Worm (Caenorhabditis elegans): ENCODE results near the gene arrd-2.

Gene arrd-2

ce11 chrII:9440060-9440459, 32.5 kb downstream of the arrd-2 start, which contains the start of gene chil-17:
chil-17 (minus strand) TSS chrII:9440160.
- TF ChIP-seq snpc-4 (tag; optimal IDR thresholded peaks at IDR 0.05) (no peak), skn-1 (tag; optimal IDR thresholded peaks at IDR 0.05) (no peak), nhr-10 (tag; optimal IDR thresholded peaks at IDR 0.05) (no peak), F13H6.1 (tag; optimal IDR thresholded peaks at IDR 0.05) (no peak), nhr-25 (tag; optimal IDR thresholded peaks at IDR 0.05) (no peak), unc-62 (GFP tag; optimal IDR thresholded peaks at IDR 0.05) (no peak), Y55F3AM.14 (GFP tag; optimal IDR thresholded peaks at IDR 0.05) (no peak), unc-55 (GFP tag; optimal IDR thresholded peaks at IDR 0.05) (no peak), ztf-4 (tag; optimal IDR thresholded peaks at IDR 0.05) (no peak), sma-3 (GFP tag; optimal IDR thresholded peaks at IDR 0.05) (no peak), crh-2 (tag; optimal IDR thresholded peaks at IDR 0.05) (no peak), nhr-21 (tag; optimal IDR thresholded peaks at IDR 0.05) (no peak), mab-5 (tag; optimal IDR thresholded peaks at IDR 0.05) (no peak), lin-13 (GFP tag; optimal IDR thresholded peaks at IDR 0.05) (no peak), nhr-6 (tag; optimal IDR thresholded peaks at IDR 0.05) (no peak), ztf-11 (tag; optimal IDR thresholded peaks at IDR 0.05) (no peak), sem-4 (tag; optimal IDR thresholded peaks at IDR 0.05) (no peak), nhr-11 (tag; optimal IDR thresholded peaks at IDR 0.05) (no peak), nhr-77 (tag; optimal IDR thresholded peaks at IDR 0.05) (no peak), fos-1 (tag; optimal IDR thresholded peaks at IDR 0.05) (no peak)

- TF ChIP-seq Y55F3AM.14 (GFP tag; optimal IDR thresholded peaks at IDR 0.05): no peak
- no peak for TF ChIP-seq ceh-82 (tag; optimal IDR thresholded peaks at IDR 0.05)
- TF ChIP-seq nhr-23 (tag; optimal IDR thresholded peaks at IDR 0.05): no peak
- no peak for TF ChIP-seq lsy-2 (tag; optimal IDR thresholded peaks at IDR 0.05)
- TF ChIP-seq crh-2 (tag; optimal IDR thresholded peaks at IDR 0.05): no peak
- no peak for TF ChIP-seq egl-27 (tag; optimal IDR thresholded peaks at IDR 0.05)
- no peak for TF ChIP-seq mab-5 (tag; optimal IDR thresholded peaks at IDR 0.05)
- no peak for TF ChIP-seq alr-1 (tag; optimal IDR thresholded peaks at IDR 0.05)
- TF ChIP-seq unc-39 (tag; optimal IDR thresholded peaks at IDR 0.05): no peak
- no peak for TF ChIP-seq gmeb-1 (tag; optimal IDR thresholded peaks at IDR 0.05)
- TF ChIP-seq mdl-1 (tag; optimal IDR thresholded peaks at IDR 0.05): no peak
- no peak for TF ChIP-seq zag-1 (tag; optimal IDR thresholded peaks at IDR 0.05)
- no peak for TF ChIP-seq snpc-4 (tag; optimal IDR thresholded peaks at IDR 0.05)
- no peak for TF ChIP-seq skn-1 (tag; optimal IDR thresholded peaks at IDR 0.05)
- TF ChIP-seq peb-1 (tag; optimal IDR thresholded peaks at IDR 0.05): no peak
- no peak for TF ChIP-seq unc-55 (GFP tag; optimal IDR thresholded peaks at IDR 0.05)
- TF ChIP-seq C34F6.9 (tag; optimal IDR thresholded peaks at IDR 0.05): no peak
- TF ChIP-seq sem-4 (tag; optimal IDR thresholded peaks at IDR 0.05): no peak
- TF ChIP-seq dmd-4 (tag; optimal IDR thresholded peaks at IDR 0.05): no peak
Observed at ce11 chrII:9441838-9442237, 34.3 kb downstream of the arrd-2 start, which contains the start of gene chil-16. chil-16 (minus strand) TSS chrII:9441938.

DNA sequence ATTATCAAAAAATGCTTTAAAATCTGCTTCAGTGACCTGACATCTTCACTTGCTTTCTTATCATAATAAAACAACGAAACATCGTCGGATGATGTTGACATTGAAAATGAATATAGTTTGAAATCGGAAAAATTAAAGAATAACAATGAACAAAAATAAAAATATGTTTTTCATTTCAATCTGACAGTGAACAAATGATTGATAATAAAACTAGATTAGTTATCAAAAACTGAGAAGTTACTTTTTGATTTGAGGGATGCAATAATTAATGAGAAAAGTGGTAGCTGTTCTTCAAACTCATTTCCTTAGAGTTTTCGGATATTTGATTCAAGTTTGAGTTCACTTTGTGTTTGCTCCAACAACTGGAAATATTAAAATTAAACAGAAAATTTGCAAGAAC, 36.0 kb downstream of the arrd-2 start, which contains the start of gene chil-15:
Gene chil-15 (minus strand): TSS at position 101 of the 400 bp plus-strand sequence.
- TF ChIP-seq mbf-1 (tag; optimal IDR thresholded peaks at IDR 0.05): no peak

DNA sequence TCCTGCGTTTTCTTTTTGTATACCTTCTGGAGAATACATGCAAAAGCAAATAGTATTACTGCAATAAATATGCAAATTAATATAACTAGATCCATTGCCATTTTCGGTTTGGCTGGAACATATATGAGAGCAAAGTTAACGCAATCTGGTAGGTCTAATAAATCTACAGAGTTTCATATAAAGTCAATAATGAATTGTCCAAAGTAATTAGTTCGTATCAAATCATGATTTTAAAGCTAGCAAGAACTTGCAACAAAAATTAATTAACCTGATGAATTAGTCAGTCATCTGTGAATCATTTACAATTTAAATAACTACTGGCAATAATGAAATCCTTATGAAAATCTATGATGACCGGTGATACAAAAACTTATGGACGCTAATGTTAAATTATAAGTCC, 37.8 kb downstream of the arrd-2 start, which contains the start of gene R09D1.13:
Gene R09D1.13 (minus strand): TSS at position 101 of the 400 bp plus-strand sequence.
- TF ChIP-seq lin-11 (tag; optimal IDR thresholded peaks at IDR 0.05): no peak
- no peak for TF ChIP-seq C34F6.9 (tag; optimal IDR thresholded peaks at IDR 0.05)

ce11 chrII:9447965-9448364, 40.4 kb downstream of the arrd-2 start, which contains the start of gene chil-18:
chil-18 (plus strand) TSS chrII:9448265.
- TF ChIP-seq sma-9 (GFP tag; optimal IDR thresholded peaks at IDR 0.05): no peak
- no peak for TF ChIP-seq sma-9 (tag; optimal IDR thresholded peaks at IDR 0.05)
- no peak for TF ChIP-seq skn-1 (tag; optimal IDR thresholded peaks at IDR 0.05)
- no peak for TF ChIP-seq mab-5 (tag; optimal IDR thresholded peaks at IDR 0.05)
- no peak for TF ChIP-seq peb-1 (tag; optimal IDR thresholded peaks at IDR 0.05)
- no peak for TF ChIP-seq F13H6.1 (tag; optimal IDR thresholded peaks at IDR 0.05)
- no peak for TF ChIP-seq lin-39 (tag; optimal IDR thresholded peaks at IDR 0.05)
- no peak for TF ChIP-seq Y55F3AM.14 (GFP tag; optimal IDR thresholded peaks at IDR 0.05)
- no peak for TF ChIP-seq ceh-82 (tag; optimal IDR thresholded peaks at IDR 0.05)
- TF ChIP-seq crh-2 (tag; optimal IDR thresholded peaks at IDR 0.05): no peak
- no peak for TF ChIP-seq unc-62 (GFP tag; optimal IDR thresholded peaks at IDR 0.05)
- TF ChIP-seq C34F6.9 (tag; optimal IDR thresholded peaks at IDR 0.05): no peak
- no peak for TF ChIP-seq blmp-1 (tag; optimal IDR thresholded peaks at IDR 0.05; ENCODE audit: insufficient read depth)
- no peak for TF ChIP-seq ZK546.5 (tag; optimal IDR thresholded peaks at IDR 0.05)
- no peak for TF ChIP-seq nhr-12 (tag; optimal IDR thresholded peaks at IDR 0.05)
- TF ChIP-seq R02D3.7 (tag; optimal IDR thresholded peaks at IDR 0.05): no peak
- TF ChIP-seq ama-1 (optimal IDR thresholded peaks at IDR 0.05): no peak
- TF ChIP-seq nhr-6 (tag; optimal IDR thresholded peaks at IDR 0.05): no peak
